Worm (Caenorhabditis elegans): Measurements from ENCODE around the gene Y57G11C.33.

DNA sequence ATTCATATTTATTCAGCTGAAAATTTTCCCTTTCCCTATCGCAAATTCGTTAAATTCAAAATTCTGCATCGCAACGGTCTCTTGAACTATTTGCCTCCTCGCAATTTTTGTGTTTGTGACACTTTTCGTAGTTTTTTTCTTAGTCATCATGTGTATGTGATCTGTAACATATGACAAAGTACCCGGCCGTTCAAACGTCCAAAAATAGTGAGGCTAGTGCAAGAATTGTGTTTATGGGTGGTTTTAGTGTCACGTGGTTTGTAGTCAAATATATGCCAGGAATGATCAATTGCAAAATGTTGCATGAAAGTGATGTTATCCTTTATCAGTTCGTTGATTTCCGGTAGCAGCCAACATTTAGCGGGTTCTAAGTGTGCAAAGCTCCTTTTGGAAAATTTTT lies 47.1 kb upstream of the Y57G11C.33 start:
- no peak for TF ChIP-seq W03F9.2 (tag; optimal IDR thresholded peaks at IDR 0.05)
- TF ChIP-seq him-1 (tag; optimal IDR thresholded peaks at IDR 0.05), result no peak
